Fruit fly (Drosophila melanogaster) whole organism, prepupa: ENCODE results near the gene CG2975.

Experiments
- CG10631 ChIP-seq: fragments of 200-800 bp; sonication (Bioruptor generic); optimal IDR thresholded peaks from 2 replicates; lab custom pipeline; 2016; ENCODE audit warnings: missing biosample characterization, missing genetic modification characterization
- CG11294 ChIP-seq: fragments of 200-800 bp; sonication (Bioruptor generic); IDR thresholded peaks from 2 replicates; pipeline ENCODE4 v1.3.6; 2022; ENCODE audit warnings: missing biosample characterization, missing genetic modification characterization
- CG11762 ChIP-seq: fragments of 200-800 bp; sonication (Bioruptor generic); optimal IDR thresholded peaks from 3 replicates; lab custom pipeline; 2016; ENCODE audit warnings: missing biosample characterization, missing genetic modification characterization; ENCODE audit not compliant: insufficient read depth
- CG11902 ChIP-seq: fragments of 200-800 bp; sonication (Bioruptor generic); optimal IDR thresholded peaks from 3 replicates; lab custom pipeline; 2016; ENCODE audit warnings: missing biosample characterization, missing genetic modification characterization
- CG1621 ChIP-seq: fragments of 200-800 bp; sonication (Bioruptor generic); optimal IDR thresholded peaks from 3 replicates; lab custom pipeline; 2018; ENCODE audit warnings: missing biosample characterization, mild to moderate bottlenecking, missing genetic modification characterization
- CG3032 ChIP-seq: fragments of 200-800 bp; optimal IDR thresholded peaks from 2 replicates; lab custom pipeline; 2019; ENCODE audit warnings: missing biosample characterization, mild to moderate bottlenecking, missing genetic modification characterization, moderate library complexity
- CG31627 ChIP-seq: fragments of 200-800 bp; sonication (Bioruptor generic); optimal IDR thresholded peaks from 3 replicates; lab custom pipeline; 2016; ENCODE audit warnings: missing biosample characterization, missing genetic modification characterization
- CG32006 ChIP-seq: fragments of 200-800 bp; sonication (Bioruptor generic); optimal IDR thresholded peaks from 3 replicates; lab custom pipeline; 2017; ENCODE audit warnings: missing biosample characterization, mild to moderate bottlenecking, missing genetic modification characterization
- CG3919 ChIP-seq: fragments of 200-800 bp; sonication (Bioruptor generic); optimal IDR thresholded peaks from 3 replicates; lab custom pipeline; 2016; ENCODE audit warnings: missing biosample characterization, missing genetic modification characterization
- CG4318 ChIP-seq: fragments of 200-800 bp; sonication (Bioruptor generic); optimal IDR thresholded peaks from 3 replicates; lab custom pipeline; 2017; ENCODE audit warnings: missing biosample characterization, mild to moderate bottlenecking, missing genetic modification characterization
- CG6163 ChIP-seq: fragments of 200-800 bp; sonication (Bioruptor generic); IDR thresholded peaks from 3 replicates; pipeline ENCODE4 v1.3.6; 2022; ENCODE audit warnings: missing biosample characterization, missing genetic modification characterization
- CG6276 ChIP-seq: fragments of 200-800 bp; sonication (Bioruptor generic); optimal IDR thresholded peaks from 2 replicates; lab custom pipeline; 2017; ENCODE audit warnings: missing biosample characterization, mild to moderate bottlenecking, missing genetic modification characterization
- CG6792 ChIP-seq: fragments of 200-800 bp; sonication (Bioruptor generic); optimal IDR thresholded peaks from 3 replicates; lab custom pipeline; 2016; ENCODE audit warnings: missing biosample characterization, missing genetic modification characterization
- CG6808 ChIP-seq: fragments of 200-800 bp; sonication (Bioruptor generic); optimal IDR thresholded peaks from 3 replicates; lab custom pipeline; 2017; ENCODE audit warnings: missing biosample characterization, missing genetic modification characterization, mild to moderate bottlenecking, moderate library complexity, missing genetic modification reagents
- CG6854 ChIP-seq: fragments of 200-800 bp; sonication (Bioruptor generic); optimal IDR thresholded peaks from 2 replicates; lab custom pipeline; 2017; ENCODE audit warnings: missing biosample characterization, mild to moderate bottlenecking, missing genetic modification characterization
- CG8319 ChIP-seq: fragments of 200-800 bp; sonication (Bioruptor generic); optimal IDR thresholded peaks from 3 replicates; lab custom pipeline; 2016; ENCODE audit warnings: missing biosample characterization, missing genetic modification characterization
- CG8632 ChIP-seq: fragments of 200-800 bp; sonication (Bioruptor generic); optimal IDR thresholded peaks from 3 replicates; lab custom pipeline; 2016; ENCODE audit warnings: missing biosample characterization, missing genetic modification characterization
- Eip75B ChIP-seq: fragments of 200-800 bp; sonication (Bioruptor generic); optimal IDR thresholded peaks from 3 replicates; lab custom pipeline; 2016; ENCODE audit warnings: missing biosample characterization, missing genetic modification characterization
- Eip78C ChIP-seq: fragments of 200-800 bp; sonication (Bioruptor generic); peaks from one replicate; lab custom pipeline; 2016; ENCODE audit warnings: missing biosample characterization, missing genetic modification characterization
- Ets96B ChIP-seq: fragments of 200-800 bp; optimal IDR thresholded peaks from 2 replicates; lab custom pipeline; 2019; ENCODE audit warnings: missing biosample characterization, mild to moderate bottlenecking, missing genetic modification characterization, moderate library complexity
- Gug ChIP-seq: fragments of 200-800 bp; sonication (Bioruptor generic); IDR thresholded peaks from 2 replicates; pipeline ENCODE4 v1.3.6; 2022; ENCODE audit warnings: missing biosample characterization, missing genetic modification characterization
- Hr39 ChIP-seq: fragments of 200-800 bp; sonication (Bioruptor generic); optimal IDR thresholded peaks from 2 replicates; lab custom pipeline; 2016; ENCODE audit warnings: missing biosample characterization, missing genetic modification characterization
- Hr4 ChIP-seq: fragments of 200-800 bp; sonication (Bioruptor generic); optimal IDR thresholded peaks from 3 replicates; lab custom pipeline; 2016; ENCODE audit warnings: missing biosample characterization, missing genetic modification characterization
- OdsH ChIP-seq: fragments of 200-800 bp; sonication (Bioruptor generic); optimal IDR thresholded peaks from 3 replicates; lab custom pipeline; 2016; ENCODE audit warnings: missing biosample characterization, missing genetic modification characterization
- Smox ChIP-seq: fragments of 200-800 bp; sonication (Bioruptor generic); optimal IDR thresholded peaks from 3 replicates; lab custom pipeline; 2016; ENCODE audit warnings: missing biosample characterization, missing genetic modification characterization
- Sox102F ChIP-seq: fragments of 200-800 bp; sonication (Bioruptor generic); optimal IDR thresholded peaks from 2 replicates; lab custom pipeline; 2016; ENCODE audit warnings: missing biosample characterization, mild to moderate bottlenecking, missing genetic modification characterization
- Sox14 ChIP-seq: fragments of 200-800 bp; sonication (Bioruptor generic); optimal IDR thresholded peaks from 3 replicates; lab custom pipeline; 2016; ENCODE audit warnings: missing biosample characterization, missing genetic modification characterization
- Sox15 ChIP-seq: fragments of 200-800 bp; sonication (Bioruptor generic); optimal IDR thresholded peaks from 3 replicates; lab custom pipeline; 2016; ENCODE audit warnings: missing biosample characterization, missing genetic modification characterization
- achi ChIP-seq: fragments of 200-800 bp; sonication (Bioruptor generic); optimal IDR thresholded peaks from 3 replicates; lab custom pipeline; 2016; ENCODE audit warnings: missing biosample characterization, missing genetic modification characterization
- acj6 ChIP-seq: fragments of 200-800 bp; sonication (Bioruptor generic); optimal IDR thresholded peaks from 3 replicates; lab custom pipeline; 2016; ENCODE audit warnings: missing biosample characterization, missing genetic modification characterization
- dsx ChIP-seq: fragments of 200-800 bp; optimal IDR thresholded peaks from 3 replicates; lab custom pipeline; 2019; ENCODE audit warnings: missing biosample characterization, mild to moderate bottlenecking, missing genetic modification characterization, moderate library complexity; ENCODE audit not compliant: poor library complexity, severe bottlenecking
- eg ChIP-seq: fragments of 200-800 bp; sonication (Bioruptor generic); IDR thresholded peaks from 3 replicates; pipeline ENCODE4 v1.3.6; 2022; ENCODE audit warnings: missing biosample characterization, missing genetic modification characterization
- esn ChIP-seq: fragments of 200-800 bp; sonication (Bioruptor generic); optimal IDR thresholded peaks from 2 replicates; lab custom pipeline; 2016; ENCODE audit warnings: missing biosample characterization, mild to moderate bottlenecking, missing genetic modification characterization, moderate library complexity
- fd85E ChIP-seq: fragments of 200-800 bp; sonication (Bioruptor generic); optimal IDR thresholded peaks from 3 replicates; lab custom pipeline; 2016; ENCODE audit warnings: missing biosample characterization, missing genetic modification characterization
- fkh ChIP-seq: fragments of 200-800 bp; sonication (Bioruptor generic); optimal IDR thresholded peaks from 3 replicates; lab custom pipeline; 2017; ENCODE audit warnings: missing biosample characterization, mild to moderate bottlenecking, missing genetic modification characterization, moderate library complexity
- net ChIP-seq: fragments of 200-800 bp; sonication (Bioruptor generic); optimal IDR thresholded peaks from 3 replicates; lab custom pipeline; 2016; ENCODE audit warnings: missing biosample characterization, missing genetic modification characterization
- pdm3 ChIP-seq: fragments of 200-800 bp; sonication (Bioruptor generic); optimal IDR thresholded peaks from 3 replicates; lab custom pipeline; 2016; ENCODE audit warnings: missing biosample characterization, missing genetic modification characterization
- spab ChIP-seq: fragments of 200-800 bp; sonication (Bioruptor generic); optimal IDR thresholded peaks from 2 replicates; lab custom pipeline; 2017; ENCODE audit warnings: missing biosample characterization, mild to moderate bottlenecking, missing genetic modification characterization, missing genetic modification reagents
- ss ChIP-seq, 2 experiments: fragments of 200-800 bp; sonication (Bioruptor generic); optimal IDR thresholded peaks; 2 replicates in 1 of 2; 3 replicates in 1 of 2; lab custom pipeline; 2017 to 2018; ENCODE audit warnings: mild to moderate bottlenecking in 2 of 2, missing biosample characterization in 2 of 2, missing genetic modification characterization in 2 of 2, moderate library complexity in 1 of 2
- svp ChIP-seq: fragments of 200-800 bp; sonication (Bioruptor generic); peaks from one replicate; lab custom pipeline; 2016; ENCODE audit warnings: missing biosample characterization, missing genetic modification characterization
- topi ChIP-seq: fragments of 200-800 bp; sonication (Bioruptor generic); optimal IDR thresholded peaks from 3 replicates; lab custom pipeline; 2016; ENCODE audit warnings: missing biosample characterization, missing genetic modification characterization
- vri ChIP-seq: fragments of 200-800 bp; sonication (Bioruptor generic); optimal IDR thresholded peaks from 3 replicates; lab custom pipeline; 2016; ENCODE audit warnings: missing biosample characterization, mild to moderate bottlenecking, missing genetic modification characterization

CG2975 gene

DNA sequence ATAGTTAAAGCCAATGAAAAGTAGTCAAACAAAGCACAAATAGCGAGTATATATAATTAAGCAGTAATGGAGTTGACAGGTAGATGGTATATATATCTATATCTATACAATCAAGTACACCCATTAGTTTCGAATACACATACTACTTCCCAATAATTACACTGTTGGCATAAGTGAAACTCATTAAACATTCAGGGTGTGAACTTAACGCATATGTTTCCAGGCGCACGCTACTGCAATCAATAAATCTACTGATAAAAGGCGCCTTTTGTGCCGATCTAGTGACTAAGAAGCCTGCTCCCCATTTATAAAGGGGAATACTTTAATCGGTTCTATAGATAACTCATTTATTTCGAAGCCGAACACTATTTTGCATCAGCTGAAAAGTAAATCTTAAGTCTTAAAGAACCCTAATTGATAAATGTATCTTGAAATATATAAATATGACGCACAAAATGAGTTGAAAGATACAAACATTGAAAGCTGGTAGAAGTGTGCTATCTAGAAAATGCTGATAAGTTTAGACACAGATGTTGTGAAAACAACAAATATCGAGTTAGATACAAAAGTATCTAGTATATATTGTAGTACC is 43.9 kb downstream of the CG2975 start:
- TF ChIP-seq svp (GFP tag; lab: Kevin White, UChicago) (peak; percentile 64), CG11294 (GFP tag; lab: Robert Waterston, UW) (no peak)

DNA sequence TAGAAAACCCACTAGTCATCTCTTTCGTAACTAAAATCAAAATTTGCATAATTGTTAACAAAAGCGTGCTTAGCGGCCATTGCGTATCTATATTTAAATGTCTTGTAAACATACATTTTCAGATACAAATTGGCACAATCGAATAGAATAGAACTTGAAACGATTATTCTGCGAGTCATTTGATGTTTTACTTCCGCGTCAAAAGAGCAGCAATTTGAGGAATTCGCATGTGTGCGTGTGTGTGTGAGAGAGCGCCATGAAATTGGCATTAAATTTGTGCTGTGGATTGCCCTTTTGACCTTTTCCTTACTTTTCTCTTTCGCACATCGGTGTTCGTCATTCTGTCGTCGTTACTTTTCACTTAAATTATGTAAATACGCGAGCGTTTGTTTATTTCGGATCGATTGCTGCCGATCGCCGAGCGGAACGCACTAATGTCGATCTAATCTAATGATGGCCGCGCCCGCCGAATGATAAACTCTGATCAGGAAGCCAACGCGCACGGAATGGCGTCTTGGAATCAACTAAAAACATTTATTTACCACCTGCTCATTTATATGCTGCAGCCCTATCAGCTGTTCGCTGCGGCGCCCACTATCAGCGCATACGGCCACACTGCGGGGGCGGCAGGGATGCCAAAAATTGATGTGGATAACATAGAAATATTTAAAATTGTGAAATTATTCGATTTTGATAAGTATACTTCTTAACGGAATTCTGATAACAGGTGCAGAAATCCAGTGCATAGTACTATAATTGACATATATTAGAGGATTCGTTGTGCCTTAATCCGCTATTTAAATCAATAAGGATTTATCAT is 45.0 kb downstream of the CG2975 start:
- TF ChIP-seq Hr39 (GFP tag; lab: Kevin White, UChicago) (no peak), spab (no peak), CG3919 (no peak), CG10631 (GFP tag; lab: Kevin White, UChicago) (no peak), CG6854 (GFP tag; lab: Kevin White, UChicago) (peak; percentile 61), fkh (GFP tag; lab: Kevin White, UChicago) (peak; percentile 53), svp (GFP tag; lab: Kevin White, UChicago) (peak; percentile 92), CG6163 (GFP tag; lab: Robert Waterston, UW) (peak; percentile 53; the same call in 1 of the 3 replicates), Sox14 (GFP tag; lab: Kevin White, UChicago) (no peak), CG6808 (GFP tag; lab: Kevin White, UChicago) (no peak), net (GFP tag; lab: Kevin White, UChicago) (peak; percentile 13), CG6276 (GFP tag; lab: Kevin White, UChicago) (peak; percentile 7), CG4318 (GFP tag; lab: Kevin White, UChicago) (no peak), Ets96B (tag; lab: Kevin White, UChicago) (peak; percentile 7), fd85E (no peak), esn (no peak), Hr4 (GFP tag; lab: Kevin White, UChicago) (no peak), vri (GFP tag; lab: Kevin White, UChicago) (peak; percentile 40), Sox15 (GFP tag; lab: Kevin White, UChicago) (no peak), Smox (GFP tag; lab: Kevin White, UChicago) (no peak), eg (GFP tag; lab: Robert Waterston, UW) (0 out of 3 replicates have a peak, but pooled peaks have one; percentile 48), achi (GFP tag; lab: Kevin White, UChicago) (no peak), CG32006 (GFP tag; lab: Kevin White, UChicago) (peak; percentile 43), acj6 (no peak), CG11902 (GFP tag; lab: Kevin White, UChicago) (no peak), Eip75B (GFP tag; lab: Kevin White, UChicago) (no peak), Sox102F (GFP tag; lab: Kevin White, UChicago) (no peak), ss (GFP tag; optimal IDR thresholded peaks at IDR 0.05; lab: Kevin White, UChicago) (peak; percentile 6 to 20), topi (no peak), CG11762 (no peak), CG1621 (peak; percentile 3), dsx (GFP tag; lab: Kevin White, UChicago) (peak; percentile 8), CG3032 (tag; lab: Kevin White, UChicago) (peak; percentile 28), pdm3 (peak; percentile 33), Gug (GFP tag; lab: Robert Waterston, UW) (no peak), CG8632 (GFP tag; lab: Kevin White, UChicago) (no peak), Eip78C (GFP tag; lab: Kevin White, UChicago) (no peak), OdsH (GFP tag; lab: Kevin White, UChicago) (no peak), CG11294 (GFP tag; lab: Robert Waterston, UW) (0 out of 2 replicates have a peak, but pooled peaks have one; percentile 32), CG8319 (no peak), CG31627 (GFP tag; lab: Kevin White, UChicago) (no peak), CG6792 (GFP tag; lab: Kevin White, UChicago) (no peak)
- TF ChIP-seq, all 60 proteins: peak for 16
